Fruit fly (Drosophila melanogaster) whole organism, adult: Measurements from ENCODE around the gene Mical.

Experiments
- CG11617 ChIP-seq: fragments of 200-800 bp; sonication (Bioruptor generic); optimal IDR thresholded peaks from 2 replicates; lab custom pipeline; 2017; ENCODE audit warnings: mild to moderate bottlenecking, missing biosample characterization, missing genetic modification reagents, missing genetic modification characterization
- CG12768 ChIP-seq: fragments of 200-800 bp; sonication (Bioruptor generic); optimal IDR thresholded peaks from 2 replicates; lab custom pipeline; 2017; ENCODE audit warnings: missing biosample characterization, missing genetic modification characterization, mild to moderate bottlenecking, moderate library complexity, missing genetic modification reagents
- CG14711 ChIP-seq: fragments of 200-800 bp; sonication (Bioruptor generic); optimal IDR thresholded peaks from 2 replicates; lab custom pipeline; 2018; ENCODE audit warnings: missing biosample characterization, mild to moderate bottlenecking, missing genetic modification characterization, moderate library complexity
- CG1620 ChIP-seq: fragments of 200-800 bp; sonication (Bioruptor generic); optimal IDR thresholded peaks from 2 replicates; lab custom pipeline; 2016; ENCODE audit warnings: missing biosample characterization, missing genetic modification characterization
- CG33017 ChIP-seq: fragments of 200-800 bp; sonication (Bioruptor generic); optimal IDR thresholded peaks from 2 replicates; lab custom pipeline; 2018; ENCODE audit warnings: missing biosample characterization, mild to moderate bottlenecking, missing genetic modification characterization, moderate library complexity
- CG5204 ChIP-seq: fragments of 200-800 bp; sonication (Bioruptor generic); optimal IDR thresholded peaks from 2 replicates; lab custom pipeline; 2016; ENCODE audit warnings: missing biosample characterization, missing genetic modification characterization
- CG7045 ChIP-seq: fragments of 200-800 bp; sonication (Bioruptor generic); optimal IDR thresholded peaks from 2 replicates; lab custom pipeline; 2017; ENCODE audit warnings: missing biosample characterization, mild to moderate bottlenecking, missing genetic modification characterization
- CG7101 ChIP-seq: fragments of 200-800 bp; sonication (Bioruptor generic); optimal IDR thresholded peaks from 2 replicates; lab custom pipeline; 2018; ENCODE audit warnings: missing biosample characterization, mild to moderate bottlenecking, missing genetic modification characterization, moderate library complexity
- Clk ChIP-seq: fragments of 200-800 bp; sonication (Bioruptor generic); optimal IDR thresholded peaks from 2 replicates; lab custom pipeline; 2017; ENCODE audit warnings: missing biosample characterization, missing genetic modification characterization
- Crg-1 ChIP-seq: fragments of 200-800 bp; sonication (Bioruptor generic); optimal IDR thresholded peaks from 2 replicates; lab custom pipeline; 2016; ENCODE audit warnings: missing biosample characterization, missing genetic modification characterization
- Hr96 ChIP-seq: fragments of 200-800 bp; sonication (Bioruptor generic); optimal IDR thresholded peaks from 2 replicates; lab custom pipeline; 2016; ENCODE audit warnings: missing biosample characterization, missing genetic modification characterization
- Mnt ChIP-seq: fragments of 200-800 bp; sonication (Bioruptor generic); optimal IDR thresholded peaks from 2 replicates; lab custom pipeline; 2016; ENCODE audit warnings: missing biosample characterization, mild to moderate bottlenecking, missing genetic modification characterization
- bab1 ChIP-seq: fragments of 200-800 bp; sonication (Bioruptor generic); optimal IDR thresholded peaks from 3 replicates; lab custom pipeline; 2019; ENCODE audit warnings: missing biosample characterization, mild to moderate bottlenecking, missing genetic modification characterization, moderate library complexity
- cic ChIP-seq: fragments of 200-800 bp; sonication (Bioruptor generic); optimal IDR thresholded peaks from 2 replicates; lab custom pipeline; 2017; ENCODE audit warnings: missing biosample characterization, mild to moderate bottlenecking, missing genetic modification characterization, moderate library complexity
- cnc ChIP-seq, 2 experiments: fragments of >200 bp; optimal IDR thresholded peaks; 2 replicates each; lab custom pipeline; 2017
- kay ChIP-seq: fragments of 200-800 bp; sonication (Bioruptor generic); peaks from one replicate; lab custom pipeline; 2016; ENCODE audit warnings: missing biosample characterization, missing genetic modification characterization, borderline replicate concordance
- ovo ChIP-seq: fragments of 200-800 bp; sonication (Bioruptor generic); optimal IDR thresholded peaks from 2 replicates; lab custom pipeline; 2016; ENCODE audit warnings: missing biosample characterization, missing genetic modification characterization
- pad ChIP-seq: fragments of 200-800 bp; sonication (Bioruptor generic); optimal IDR thresholded peaks from 3 replicates; lab custom pipeline; 2017; ENCODE audit warnings: missing biosample characterization, missing genetic modification characterization, mild to moderate bottlenecking, moderate library complexity, missing genetic modification reagents
- tj ChIP-seq: fragments of 200-800 bp; sonication (Bioruptor generic); optimal IDR thresholded peaks from 3 replicates; lab custom pipeline; 2017; ENCODE audit warnings: missing biosample characterization, mild to moderate bottlenecking, missing genetic modification characterization, moderate library complexity
- toe ChIP-seq: fragments of 200-800 bp; sonication (Bioruptor generic); optimal IDR thresholded peaks from 2 replicates; lab custom pipeline; 2016; ENCODE audit warnings: missing biosample characterization, missing genetic modification characterization

Mical gene

DNA sequence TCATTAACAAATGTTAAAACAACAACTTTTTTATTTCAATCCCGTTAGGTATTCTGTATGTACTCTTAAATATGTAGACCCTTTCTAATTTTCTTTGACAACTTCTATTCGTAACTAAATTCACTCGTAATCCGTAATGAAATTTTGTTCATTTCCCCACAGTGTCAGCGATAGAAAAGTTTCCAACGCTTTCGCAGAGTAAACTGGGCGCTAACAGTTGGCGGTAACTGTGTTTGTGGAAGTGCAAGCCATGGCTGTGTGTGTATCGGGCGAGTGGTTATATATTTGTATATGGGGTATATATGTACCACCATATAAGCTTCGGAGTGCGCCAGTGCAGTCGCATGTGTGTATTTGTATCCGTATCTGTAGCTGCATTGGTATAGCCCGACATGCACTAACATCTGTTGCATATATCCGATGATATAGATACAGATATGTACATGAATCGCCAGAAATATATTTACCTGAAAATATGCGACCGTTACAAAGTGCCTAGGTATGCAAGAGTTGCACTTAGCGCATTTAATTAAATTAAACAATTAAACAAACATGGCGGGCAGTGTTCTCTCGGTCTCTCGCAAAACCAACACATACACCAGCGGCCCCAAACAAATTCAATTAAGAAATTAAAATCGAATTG lies 38.9 kb upstream of the Mical start:
- TF ChIP-seq CG5204 (GFP tag; lab: Kevin White, UChicago) (peak; percentile 81), tj (peak; percentile 3), CG1620 (GFP tag; lab: Kevin White, UChicago) (peak; percentile 15), ovo (GFP tag; lab: Kevin White, UChicago) (peak; percentile 57), Hr96 (peak; percentile 82), toe (GFP tag; lab: Kevin White, UChicago) (peak; percentile 59), CG12768 (GFP tag; lab: Kevin White, UChicago) (peak; percentile 68), CG7101 (tag; lab: Kevin White, UChicago) (peak; percentile 68), Mnt (GFP tag; lab: Kevin White, UChicago) (peak; percentile 13), kay (no peak), Crg-1 (GFP tag; lab: Kevin White, UChicago) (no peak), cnc (optimal IDR thresholded peaks at IDR 0.05; lab: Kevin White, UChicago) (no peak), cic (GFP tag; lab: Kevin White, UChicago) (peak; percentile 59), CG11617 (GFP tag; lab: Kevin White, UChicago) (peak; percentile 47), Clk (GFP tag; lab: Kevin White, UChicago) (peak; percentile 76), pad (GFP tag; lab: Kevin White, UChicago) (no peak), CG14711 (peak; percentile 53), bab1 (GFP tag; lab: Kevin White, UChicago) (no peak), CG7045 (peak; percentile 38), CG33017 (tag; lab: Kevin White, UChicago) (peak; percentile 31)

DNA sequence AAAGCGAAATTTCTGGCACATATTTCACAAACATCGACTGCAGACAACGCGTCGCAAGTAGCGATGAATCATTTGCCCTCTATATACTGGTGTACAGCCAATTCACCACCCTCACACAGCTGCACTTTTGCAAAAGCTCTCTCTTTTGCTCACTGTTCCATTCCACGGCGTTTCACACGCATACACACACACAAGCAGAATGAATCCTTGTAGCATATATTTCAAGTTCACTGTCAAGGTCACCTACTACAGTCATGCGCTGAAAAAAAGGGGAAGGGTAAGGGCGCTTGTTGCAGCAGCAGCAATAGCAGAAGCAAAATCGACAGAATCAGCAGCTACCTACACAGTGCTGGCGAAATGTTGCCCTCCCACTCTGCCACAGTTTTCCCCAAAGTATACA lies 38.0 kb upstream of the Mical start:
- TF ChIP-seq Mnt (GFP tag; lab: Kevin White, UChicago) (no peak), CG1620 (GFP tag; lab: Kevin White, UChicago) (no peak), CG12768 (GFP tag; lab: Kevin White, UChicago) (peak; percentile 12), CG11617 (GFP tag; lab: Kevin White, UChicago) (no peak), cnc (optimal IDR thresholded peaks at IDR 0.05; lab: Kevin White, UChicago) (no peak), bab1 (GFP tag; lab: Kevin White, UChicago) (no peak), ovo (GFP tag; lab: Kevin White, UChicago) (no peak), tj (peak; percentile 68), Clk (GFP tag; lab: Kevin White, UChicago) (no peak), Hr96 (no peak), cic (GFP tag; lab: Kevin White, UChicago) (peak; percentile 76), kay (no peak), CG14711 (no peak), CG7045 (no peak), CG5204 (GFP tag; lab: Kevin White, UChicago) (no peak), Crg-1 (GFP tag; lab: Kevin White, UChicago) (peak; percentile 26), pad (GFP tag; lab: Kevin White, UChicago) (peak; percentile 83), toe (GFP tag; lab: Kevin White, UChicago) (no peak), CG33017 (tag; lab: Kevin White, UChicago) (no peak), CG7101 (tag; lab: Kevin White, UChicago) (no peak)

DNA sequence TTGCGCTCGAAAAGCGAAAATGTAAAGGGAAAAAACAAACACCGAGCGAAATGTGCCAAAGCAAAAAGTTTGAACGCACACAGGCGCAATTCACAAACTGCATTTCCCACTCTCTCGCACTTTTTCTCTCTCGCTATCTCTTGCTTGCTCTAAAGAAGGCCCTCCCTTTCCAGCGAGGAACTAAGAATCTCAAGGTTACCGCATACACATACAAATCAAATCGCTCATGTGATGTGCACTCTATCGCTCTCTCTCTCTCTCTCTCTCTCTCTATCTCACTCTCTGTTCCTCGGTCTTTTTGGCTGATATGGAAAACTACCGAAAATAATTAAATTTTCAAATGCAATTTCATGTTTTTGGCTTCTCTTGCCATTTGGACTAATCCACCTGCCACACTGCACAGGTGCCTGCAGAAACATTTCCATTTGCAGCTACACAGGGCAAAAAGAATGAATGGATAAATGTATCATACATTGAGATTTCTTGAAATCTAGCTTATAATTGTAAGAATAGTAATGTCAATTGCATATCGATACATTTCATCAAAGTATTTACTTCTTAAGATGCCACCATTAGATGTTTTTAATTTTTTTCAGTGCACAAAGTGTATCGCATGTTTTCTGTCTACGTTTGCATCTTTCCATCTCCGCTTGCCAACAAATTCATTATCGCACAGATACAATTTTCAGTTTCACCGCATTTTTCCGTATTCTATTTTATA lies 36.7 kb upstream of the Mical start:
- TF ChIP-seq Mnt (GFP tag; lab: Kevin White, UChicago), result peak; percentile 75
- TF ChIP-seq CG14711, result peak; percentile 94
- TF ChIP-seq CG12768 (GFP tag; lab: Kevin White, UChicago), result peak; percentile 99
- peak; percentile 97 for TF ChIP-seq toe (GFP tag; lab: Kevin White, UChicago)
- peak; percentile 97 for TF ChIP-seq Clk (GFP tag; lab: Kevin White, UChicago)
- TF ChIP-seq pad (GFP tag; lab: Kevin White, UChicago), result peak; percentile 83
- TF ChIP-seq cic (GFP tag; lab: Kevin White, UChicago), result peak; percentile 76
- peak; percentile 98 for TF ChIP-seq CG33017 (tag; lab: Kevin White, UChicago)
- TF ChIP-seq Crg-1 (GFP tag; lab: Kevin White, UChicago), result peak; percentile 93
- TF ChIP-seq CG5204 (GFP tag; lab: Kevin White, UChicago), result peak; percentile 98
- TF ChIP-seq tj, result peak; percentile 93
- TF ChIP-seq CG7101 (tag; lab: Kevin White, UChicago), result peak; percentile 97
- TF ChIP-seq CG1620 (GFP tag; lab: Kevin White, UChicago), result peak; percentile 85
- TF ChIP-seq kay, result no peak
- TF ChIP-seq ovo (GFP tag; lab: Kevin White, UChicago), result peak; percentile 73
- peak in 1 of 2 experiments; percentile 64 for TF ChIP-seq cnc (optimal IDR thresholded peaks at IDR 0.05; lab: Kevin White, UChicago)
- TF ChIP-seq Hr96, result peak; percentile 93
- TF ChIP-seq CG7045, result peak; percentile 98
- peak; percentile 11 for TF ChIP-seq bab1 (GFP tag; lab: Kevin White, UChicago)
- TF ChIP-seq CG11617 (GFP tag; lab: Kevin White, UChicago), result peak; percentile 97

DNA sequence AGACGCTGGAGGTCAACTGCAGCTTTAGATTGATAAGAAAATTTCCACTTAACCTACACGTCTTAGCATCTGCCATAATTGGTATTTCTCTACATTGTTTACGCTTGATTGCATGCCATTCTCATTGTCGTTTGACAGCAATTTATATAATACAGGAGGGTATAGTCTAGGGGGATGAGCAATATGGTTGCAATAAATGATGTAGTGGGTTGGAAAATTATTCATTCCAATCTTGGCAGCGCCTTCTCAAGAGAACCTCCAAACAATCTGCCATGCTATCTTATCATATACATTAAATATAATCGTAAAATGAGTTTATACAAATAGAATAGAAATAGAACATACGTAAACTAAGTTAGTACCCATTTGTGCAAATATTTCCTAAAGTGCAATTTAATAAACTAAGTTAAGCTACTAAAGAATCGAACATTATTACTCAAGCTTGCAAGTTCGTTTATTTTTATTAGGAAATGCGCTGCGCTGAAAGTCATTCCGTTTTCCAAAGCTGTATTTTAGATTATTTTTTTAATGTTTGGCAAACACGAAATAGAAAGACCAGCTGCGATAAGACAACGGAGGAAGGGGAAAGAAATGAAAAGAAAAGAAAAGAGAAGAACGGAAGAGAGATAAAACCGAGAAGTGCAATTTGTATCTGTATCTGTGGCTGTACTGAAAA lies 35.9 kb upstream of the Mical start:
- TF ChIP-seq CG14711 (peak; percentile 0), cic (GFP tag; lab: Kevin White, UChicago) (no peak), CG33017 (tag; lab: Kevin White, UChicago) (no peak), CG7101 (tag; lab: Kevin White, UChicago) (no peak), kay (peak; percentile 97)

DNA sequence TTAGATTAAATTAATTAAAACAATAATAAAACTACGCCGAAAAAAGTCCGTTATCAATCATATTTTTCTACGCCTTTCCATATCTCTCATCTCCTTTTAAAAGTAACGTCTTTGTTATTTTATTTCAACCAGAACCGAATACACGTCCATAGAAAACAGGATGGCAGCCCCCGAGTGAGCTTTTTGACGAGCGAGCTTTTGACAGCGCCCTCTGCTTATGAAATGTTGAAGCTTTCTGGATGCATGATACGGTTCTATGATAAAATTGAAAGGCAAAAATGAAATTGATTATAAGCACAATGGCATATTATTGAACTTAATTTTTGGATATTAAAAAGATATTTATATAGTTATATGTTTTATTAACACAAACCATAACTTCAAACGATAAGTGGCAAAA lies 34.0 kb upstream of the Mical start:
- peak; percentile 30 for TF ChIP-seq Crg-1 (GFP tag; lab: Kevin White, UChicago)
- TF ChIP-seq CG5204 (GFP tag; lab: Kevin White, UChicago), result no peak
- TF ChIP-seq pad (GFP tag; lab: Kevin White, UChicago), result peak; percentile 42
- TF ChIP-seq CG1620 (GFP tag; lab: Kevin White, UChicago), result peak; percentile 19
- TF ChIP-seq CG33017 (tag; lab: Kevin White, UChicago), result peak; percentile 16
- peak; percentile 74 for TF ChIP-seq kay
- peak; percentile 36 for TF ChIP-seq bab1 (GFP tag; lab: Kevin White, UChicago)
- TF ChIP-seq CG12768 (GFP tag; lab: Kevin White, UChicago), result no peak
- peak; percentile 27 for TF ChIP-seq CG7101 (tag; lab: Kevin White, UChicago)
- peak; percentile 9 for TF ChIP-seq Mnt (GFP tag; lab: Kevin White, UChicago)
